Fruit fly (Drosophila melanogaster): ENCODE data around the gene CG9427.

- TF ChIP-seq Dll (GFP tag; IDR thresholded peaks at IDR 0.05; ENCODE audit: partially characterized antibody) (no peak), fd96Cb (tag; optimal IDR thresholded peaks at IDR 0.05) (no peak), CG13287 (GFP tag; IDR thresholded peaks at IDR 0.05; ENCODE audit: partially characterized antibody) (no peak), CG2678 (tag; optimal IDR thresholded peaks at IDR 0.05) (peak; percentile 22)
These were observed 35.7 kb downstream of the CG9427 start, which contains the start of the genes bocks and CG8312 for dm6 chr3R:9590952-9591532.

Measured in whole organism, embryonic.